Worm (Caenorhabditis elegans) whole organism, young adult: Measurements from ENCODE around the gene fbxb-112.

Source experiments
- B0336.3 ChIP-seq: fragments of 200-800 bp; sonication (Bioruptor generic); IDR thresholded peaks from 2 replicates; pipeline ENCODE4 v1.3.6; 2022; ENCODE audit warnings: missing genetic modification characterization, missing compliant biosample characterization
- C17E4.6 ChIP-seq: fragments of 200-800 bp; sonication (Bioruptor generic); IDR thresholded peaks from 2 replicates; pipeline ENCODE4 v1.3.6; 2022; ENCODE audit warnings: missing genetic modification reagents, missing genetic modification characterization, missing compliant biosample characterization
- D2030.7 ChIP-seq: fragments of 200-800 bp; sonication (Bioruptor generic); IDR thresholded peaks from 2 replicates; pipeline ENCODE4 v1.3.6; 2022; ENCODE audit warnings: missing genetic modification reagents, missing genetic modification characterization, missing compliant biosample characterization
- F22D6.2 ChIP-seq: sonication (generic microtip); optimal IDR thresholded peaks from 2 replicates; lab custom pipeline; 2016; ENCODE audit warnings: mild to moderate bottlenecking, missing genetic modification characterization, missing compliant biosample characterization
- F57A8.1 ChIP-seq: fragments of 200-800 bp; sonication (Bioruptor generic); optimal IDR thresholded peaks from 2 replicates; lab custom pipeline; 2018; ENCODE audit warnings: mild to moderate bottlenecking, missing genetic modification characterization, moderate library complexity, missing compliant biosample characterization
- F57C9.4 ChIP-seq: sonication (generic microtip); optimal IDR thresholded peaks from 2 replicates; lab custom pipeline; 2017; ENCODE audit warnings: mild to moderate bottlenecking, missing genetic modification characterization, missing compliant biosample characterization
- T26A5.8 ChIP-seq: sonication (generic microtip); optimal IDR thresholded peaks from 2 replicates; lab custom pipeline; 2016; ENCODE audit warnings: missing genetic modification characterization, missing compliant biosample characterization
- Y53F4B.3 ChIP-seq: fragments of 200-800 bp; sonication (Bioruptor generic); IDR thresholded peaks from 2 replicates; pipeline ENCODE4 v1.3.6; 2022; ENCODE audit warnings: missing genetic modification reagents, missing genetic modification characterization, missing compliant biosample characterization
- Y95B8A.8 ChIP-seq: fragments of 200-800 bp; sonication (Bioruptor generic); IDR thresholded peaks from 2 replicates; pipeline ENCODE4 v1.3.6; 2022; ENCODE audit warnings: missing genetic modification reagents, missing genetic modification characterization, missing compliant biosample characterization
- ZK185.1 ChIP-seq: sonication (generic microtip); optimal IDR thresholded peaks from 2 replicates; lab custom pipeline; 2016; ENCODE audit warnings: mild to moderate bottlenecking, missing genetic modification characterization, missing compliant biosample characterization; ENCODE audit not compliant: poor library complexity, severe bottlenecking
- aptf-3 ChIP-seq: fragments of 200-800 bp; sonication (Bioruptor generic); IDR thresholded peaks from 2 replicates; pipeline ENCODE4 v1.3.6; 2022; ENCODE audit warnings: missing genetic modification characterization, missing compliant biosample characterization
- attf-5 ChIP-seq: fragments of 200-800 bp; sonication (Bioruptor generic); optimal IDR thresholded peaks from 2 replicates; lab custom pipeline; 2018; ENCODE audit warnings: mild to moderate bottlenecking, missing genetic modification characterization, missing compliant biosample characterization
- ceh-79 ChIP-seq: sonication (generic microtip); optimal IDR thresholded peaks from 2 replicates; lab custom pipeline; 2017; ENCODE audit warnings: mild to moderate bottlenecking, missing genetic modification characterization, missing compliant biosample characterization
- ceh-91 ChIP-seq: fragments of 200-800 bp; sonication (Bioruptor generic); IDR thresholded peaks from 2 replicates; pipeline ENCODE4 v1.3.6; 2022; ENCODE audit warnings: missing genetic modification reagents, missing genetic modification characterization, missing compliant biosample characterization
- die-1 ChIP-seq: sonication (generic microtip); optimal IDR thresholded peaks from 2 replicates; lab custom pipeline; 2016; ENCODE audit warnings: missing genotype, mild to moderate bottlenecking, missing genetic modification characterization, missing compliant biosample characterization
- dox-1 ChIP-seq: fragments of 200-800 bp; sonication (Bioruptor generic); IDR thresholded peaks from 2 replicates; pipeline ENCODE4 v1.3.6; 2022; ENCODE audit warnings: missing genetic modification reagents, missing genetic modification characterization, missing compliant biosample characterization
- egl-18 ChIP-seq: fragments of 200-800 bp; sonication (Bioruptor generic); IDR thresholded peaks from 2 replicates; pipeline ENCODE4 v1.3.6; 2022; ENCODE audit warnings: missing genetic modification reagents, missing genetic modification characterization, missing compliant biosample characterization
- egl-44 ChIP-seq: fragments of 200-800 bp; sonication (Bioruptor generic); IDR thresholded peaks from 2 replicates; pipeline ENCODE4 v1.3.6; 2022; ENCODE audit warnings: missing genetic modification reagents, missing genetic modification characterization, missing compliant biosample characterization
- ets-4 ChIP-seq: fragments of 200-800 bp; sonication (Bioruptor generic); optimal IDR thresholded peaks from 2 replicates; lab custom pipeline; 2018; ENCODE audit warnings: mild to moderate bottlenecking, missing genetic modification characterization, missing compliant biosample characterization
- gei-17 ChIP-seq: fragments of 200-800 bp; sonication (Bioruptor generic); optimal IDR thresholded peaks from 2 replicates; lab custom pipeline; 2018; ENCODE audit warnings: mild to moderate bottlenecking, missing genetic modification characterization, missing compliant biosample characterization
- hmg-1.2 ChIP-seq: fragments of 200-800 bp; sonication (Bioruptor generic); IDR thresholded peaks from 2 replicates; pipeline ENCODE4 v1.3.6; 2022; ENCODE audit warnings: missing genetic modification reagents, missing genetic modification characterization, missing compliant biosample characterization
- hmg-20 ChIP-seq: fragments of 200-800 bp; sonication (Bioruptor generic); IDR thresholded peaks from 2 replicates; pipeline ENCODE4 v1.3.6; 2022; ENCODE audit warnings: missing genetic modification reagents, missing genetic modification characterization, missing compliant biosample characterization
- hrde-1 ChIP-seq: sonication (generic microtip); optimal IDR thresholded peaks from 2 replicates; lab custom pipeline; 2016; ENCODE audit warnings: missing genetic modification characterization, mild to moderate bottlenecking, missing compliant biosample characterization, moderate library complexity, missing genotype, missing genetic modification reagents, borderline replicate concordance
- let-526 ChIP-seq: fragments of 200-800 bp; sonication (Bioruptor generic); IDR thresholded peaks from 2 replicates; pipeline ENCODE4 v1.3.6; 2022; ENCODE audit warnings: missing genetic modification reagents, missing genetic modification characterization, missing compliant biosample characterization
- let-607 ChIP-seq, 2 experiments: fragments of 200-800 bp in 1 of 2; sonication (Bioruptor generic) in 1 of 2; sonication (generic microtip) in 1 of 2; optimal IDR thresholded peaks; 2 replicates each; lab custom pipeline; 2016 to 2018; ENCODE audit warnings: mild to moderate bottlenecking in 2 of 2, missing compliant biosample characterization in 2 of 2, missing genetic modification characterization in 2 of 2, moderate library complexity in 2 of 2, missing genotype in 1 of 2
- lir-1 ChIP-seq: fragments of 200-800 bp; sonication (Bioruptor generic); conservative IDR thresholded peaks from 2 replicates; pipeline ENCODE4 v1.3.6; 2022; ENCODE audit warnings: missing genetic modification reagents, missing genetic modification characterization, missing compliant biosample characterization
- lsl-1 ChIP-seq: fragments of 200-800 bp; sonication (Bioruptor generic); optimal IDR thresholded peaks from 2 replicates; lab custom pipeline; 2018; ENCODE audit warnings: mild to moderate bottlenecking, missing genetic modification characterization, moderate library complexity, missing compliant biosample characterization
- lsy-27 ChIP-seq: sonication (generic microtip); optimal IDR thresholded peaks from 2 replicates; lab custom pipeline; 2017; ENCODE audit warnings: missing genetic modification characterization, mild to moderate bottlenecking, missing compliant biosample characterization, antibody characterized with exemption, missing genotype, borderline replicate concordance; ENCODE audit not compliant: insufficient read depth
- madf-10 ChIP-seq: sonication (generic microtip); optimal IDR thresholded peaks from 2 replicates; lab custom pipeline; 2016; ENCODE audit warnings: mild to moderate bottlenecking, missing genetic modification characterization, missing compliant biosample characterization
- mes-4 ChIP-seq: sonication (generic microtip); optimal IDR thresholded peaks from 2 replicates; lab custom pipeline; 2016; ENCODE audit warnings: missing genotype, missing genetic modification characterization, missing compliant biosample characterization
- mxl-1 ChIP-seq: sonication (generic microtip); optimal IDR thresholded peaks from 2 replicates; lab custom pipeline; 2016; ENCODE audit warnings: missing genetic modification characterization, missing compliant biosample characterization
- nfya-2 ChIP-seq: fragments of 200-800 bp; sonication (Bioruptor generic); IDR thresholded peaks from 2 replicates; pipeline ENCODE4 v1.3.6; 2022; ENCODE audit warnings: missing genetic modification reagents, missing genetic modification characterization, missing compliant biosample characterization
- nfyb-1 ChIP-seq: fragments of 200-800 bp; sonication (Bioruptor generic); IDR thresholded peaks from 2 replicates; pipeline ENCODE4 v1.3.6; 2022; ENCODE audit warnings: missing genetic modification reagents, missing genetic modification characterization, missing compliant biosample characterization
- nhr-120 ChIP-seq: fragments of 200-800 bp; sonication (Bioruptor generic); IDR thresholded peaks from 2 replicates; pipeline ENCODE4 v1.3.6; 2022; ENCODE audit warnings: missing genetic modification characterization, missing compliant biosample characterization
- nhr-80 ChIP-seq: sonication (generic microtip); optimal IDR thresholded peaks from 2 replicates; lab custom pipeline; 2016; ENCODE audit warnings: missing genetic modification characterization, missing compliant biosample characterization
- nhr-90 ChIP-seq: sonication (generic microtip); optimal IDR thresholded peaks from 2 replicates; lab custom pipeline; 2016; ENCODE audit warnings: missing genotype, mild to moderate bottlenecking, missing genetic modification characterization, missing compliant biosample characterization
- pbrm-1 ChIP-seq: fragments of 200-800 bp; sonication (Bioruptor generic); IDR thresholded peaks from 2 replicates; pipeline ENCODE4 v1.3.6; 2022; ENCODE audit warnings: missing genetic modification reagents, missing genetic modification characterization, missing compliant biosample characterization
- pha-4 ChIP-seq: fragments of 150-350 bp; sonication (generic microtip); optimal IDR thresholded peaks from 2 replicates; lab custom pipeline; 2014; ENCODE audit warnings: missing biosample characterization, missing genetic modification reagents, missing genetic modification characterization
- rec-8 ChIP-seq, 2 experiments: sonication (generic microtip); optimal IDR thresholded peaks; 2 replicates each; lab custom pipeline; 2016; ENCODE audit warnings: mild to moderate bottlenecking in 2 of 2, missing genetic modification characterization in 2 of 2, missing genetic modification reagents in 2 of 2, missing genotype in 2 of 2, missing biosample characterization in 1 of 2, missing compliant biosample characterization in 1 of 2, moderate library complexity in 1 of 2
- rpc-1 ChIP-seq, 2 experiments: fragments of 150-350 bp in 1 of 2; sonication (generic microtip) in 1 of 2; optimal IDR thresholded peaks; 2 replicates each; lab custom pipeline; 2014 to 2018; ENCODE audit warnings: missing biosample characterization in 1 of 2, missing genetic modification characterization in 1 of 2, missing genetic modification reagents in 1 of 2, missing genotype in 1 of 2
- tbp1 ChIP-seq: fragments of 200-800 bp; sonication (Bioruptor generic); optimal IDR thresholded peaks from 2 replicates; lab custom pipeline; 2018; ENCODE audit warnings: mild to moderate bottlenecking, missing genetic modification characterization, missing compliant biosample characterization
- xnd-1 ChIP-seq: sonication (generic microtip); optimal IDR thresholded peaks from 2 replicates; lab custom pipeline; 2016; ENCODE audit warnings: missing genotype, missing genetic modification reagents, missing genetic modification characterization, missing compliant biosample characterization
- ztf-18 ChIP-seq: sonication (generic microtip); optimal IDR thresholded peaks from 2 replicates; lab custom pipeline; 2016; ENCODE audit warnings: missing genotype, mild to moderate bottlenecking, missing genetic modification characterization, missing compliant biosample characterization
- ztf-22 ChIP-seq: fragments of 200-800 bp; sonication (Bioruptor generic); optimal IDR thresholded peaks from 2 replicates; lab custom pipeline; 2018; ENCODE audit warnings: mild to moderate bottlenecking, missing genetic modification characterization, moderate library complexity, missing compliant biosample characterization
- ztf-28 ChIP-seq: fragments of 200-800 bp; sonication (Bioruptor generic); IDR thresholded peaks from 2 replicates; pipeline ENCODE4 v1.3.6; 2022; ENCODE audit warnings: missing genetic modification reagents, missing genetic modification characterization, missing compliant biosample characterization
- ztf-3 ChIP-seq: fragments of 200-800 bp; sonication (Bioruptor generic); optimal IDR thresholded peaks from 2 replicates; lab custom pipeline; 2018; ENCODE audit warnings: mild to moderate bottlenecking, missing genetic modification characterization, missing compliant biosample characterization

fbxb-112 gene

ce11 chrII:3477171-3477570 lies 13.7 kb upstream of the fbxb-112 start, which contains the start of gene fbxb-104:
Gene fbxb-104 (minus strand): TSS chrII:3477271.
- TF ChIP-seq rec-8 (tag; optimal IDR thresholded peaks at IDR 0.05; lab: Kevin White, UChicago) (no peak), pbrm-1 (GFP tag; lab: Robert Waterston, UW) (no peak), nhr-90 (tag; lab: Kevin White, UChicago) (no peak), gei-17 (GFP tag; lab: Kevin White, UChicago) (no peak), ets-4 (GFP tag; lab: Kevin White, UChicago) (no peak), ZK185.1 (no peak), F57A8.1 (GFP tag; lab: Kevin White, UChicago) (no peak), C17E4.6 (GFP tag; lab: Robert Waterston, UW) (no peak), hmg-1.2 (no peak), ztf-3 (GFP tag; lab: Kevin White, UChicago) (no peak), lsl-1 (GFP tag; lab: Kevin White, UChicago) (no peak), pha-4 (tag; lab: Kevin White, UChicago) (no peak), ceh-79 (no peak), xnd-1 (tag; lab: Kevin White, UChicago) (no peak), nhr-80 (tag; lab: Kevin White, UChicago) (no peak), T26A5.8 (no peak), let-526 (GFP tag; lab: Robert Waterston, UW) (no peak), hrde-1 (tag; lab: Kevin White, UChicago) (no peak), ztf-18 (tag; lab: Kevin White, UChicago) (no peak), ceh-91 (no peak)

- no peak for TF ChIP-seq nhr-80 (tag; lab: Kevin White, UChicago)
- no peak for TF ChIP-seq attf-5 (GFP tag; lab: Kevin White, UChicago)
- no peak for TF ChIP-seq mes-4 (tag; lab: Kevin White, UChicago)
Measured at ce11 chrII:3481584-3481983, 9.3 kb upstream of the fbxb-112 start, which contains the start of gene Y49F6B.8. Gene Y49F6B.8 (minus strand): TSS chrII:3481684.

DNA sequence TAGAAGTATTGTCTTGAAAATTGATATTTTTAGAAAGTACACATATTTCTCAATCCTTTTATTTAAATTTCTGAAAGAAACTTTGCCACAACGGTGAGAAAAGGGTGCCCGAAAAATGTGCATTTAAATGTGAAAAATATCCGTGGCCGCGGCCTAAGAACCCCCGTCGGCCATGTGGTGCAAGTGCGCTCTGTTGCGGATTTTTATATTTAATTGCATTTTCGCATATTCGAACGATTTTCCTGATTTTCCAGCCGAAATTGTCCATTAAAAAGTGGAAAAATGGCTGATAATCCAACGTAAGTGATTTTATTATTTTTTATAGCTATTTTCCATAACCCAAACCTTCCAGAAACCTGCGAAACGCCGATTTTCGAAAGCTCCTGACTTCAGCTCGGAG lies 8.7 kb upstream of the fbxb-112 start, which contains the start of gene smu-2:
Gene smu-2, plus strand, starts transcription at position 178 of the 400 bp plus-strand sequence.
- TF ChIP-seq B0336.3, result no peak
- peak; percentile 44 for TF ChIP-seq tbp1 (GFP tag; lab: Kevin White, UChicago)
- TF ChIP-seq Y53F4B.3, result no peak
- no peak for TF ChIP-seq egl-44 (GFP tag; lab: Robert Waterston, UW)
- TF ChIP-seq ztf-28, result no peak
- no peak for TF ChIP-seq F57C9.4
- TF ChIP-seq ztf-22 (GFP tag; lab: Kevin White, UChicago), result no peak
- no peak for TF ChIP-seq ets-4 (GFP tag; lab: Kevin White, UChicago)
- no peak for TF ChIP-seq ceh-79
- TF ChIP-seq let-607 (tag; optimal IDR thresholded peaks at IDR 0.05; lab: Kevin White, UChicago), result peak in 1 of 2 experiments; percentile 18
- TF ChIP-seq rpc-1 (optimal IDR thresholded peaks at IDR 0.05; lab: Kevin White, UChicago), result no peak
- no peak for TF ChIP-seq rpc-1 (tag; optimal IDR thresholded peaks at IDR 0.05; lab: Kevin White, UChicago)
- no peak for TF ChIP-seq die-1 (tag; lab: Kevin White, UChicago)
- no peak for TF ChIP-seq lsy-27
- TF ChIP-seq F22D6.2 (tag; lab: Kevin White, UChicago), result no peak
- TF ChIP-seq nhr-120 (GFP tag; lab: Robert Waterston, UW), result no peak
- no peak for TF ChIP-seq Y95B8A.8
- TF ChIP-seq F57A8.1 (GFP tag; lab: Kevin White, UChicago), result no peak
- TF ChIP-seq D2030.7 (GFP tag; lab: Robert Waterston, UW), result 0 out of 2 replicates have a peak, but pooled peaks have one; percentile 15
- no peak for TF ChIP-seq dox-1 (GFP tag; lab: Robert Waterston, UW)
- TF ChIP-seq aptf-3, result no peak
- TF ChIP-seq nfyb-1 (GFP tag; lab: Robert Waterston, UW), result no peak
- no peak for TF ChIP-seq nfya-2 (GFP tag; lab: Robert Waterston, UW)
- TF ChIP-seq hmg-20 (GFP tag; lab: Robert Waterston, UW), result no peak
- no peak for TF ChIP-seq egl-18 (GFP tag; lab: Robert Waterston, UW)
- TF ChIP-seq mxl-1 (tag; lab: Kevin White, UChicago), result no peak
- TF ChIP-seq madf-10, result no peak
- no peak for TF ChIP-seq pha-4 (tag; lab: Kevin White, UChicago)
- no peak for TF ChIP-seq lir-1 (GFP tag; lab: Robert Waterston, UW)
